Worm (Caenorhabditis elegans): Measurements from ENCODE around the gene C01C10.2.

C01C10.2 gene

DNA sequence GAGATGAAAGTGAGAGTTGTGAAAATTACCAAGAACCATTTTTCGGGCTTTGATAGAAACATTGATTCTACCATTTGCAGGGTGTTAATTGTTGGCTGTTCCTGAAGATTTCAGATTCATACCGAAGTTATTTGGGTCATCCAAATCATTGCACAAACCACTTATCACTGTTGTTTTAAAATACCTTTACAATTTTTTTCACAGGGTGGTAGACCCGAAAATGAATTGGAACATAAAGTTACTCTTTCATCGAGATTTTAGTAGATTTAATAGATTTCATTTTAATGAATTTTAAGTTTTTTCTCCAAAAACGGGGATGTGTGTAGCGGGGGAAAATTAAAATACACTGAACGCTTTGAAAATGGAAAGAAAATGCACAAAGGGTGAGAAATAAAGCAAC is 22.5 kb downstream of the C01C10.2 start, which contains the start of gene C10A4.7:
Gene C10A4.7 (minus strand): TSS at position 101 of the 400 bp plus-strand sequence.
- TF ChIP-seq F13C5.2 (tag; optimal IDR thresholded peaks at IDR 0.05) (no peak), hmbx-1 (tag; optimal IDR thresholded peaks at IDR 0.05) (no peak), flt-1 (GFP tag; IDR thresholded peaks at IDR 0.05) (no peak), ama-1 (optimal IDR thresholded peaks at IDR 0.05) (no peak), ceh-13 (GFP tag; optimal IDR thresholded peaks at IDR 0.05) (no peak), hmg-4 (GFP tag; optimal IDR thresholded peaks at IDR 0.05) (no peak), scrt-1 (GFP tag; IDR thresholded peaks at IDR 0.05) (no peak), tra-4 (tag; optimal IDR thresholded peaks at IDR 0.05) (no peak), ets-7 (tag; optimal IDR thresholded peaks at IDR 0.05) (no peak), sea-1 (GFP tag; conservative IDR thresholded peaks at IDR 0.05) (no peak), hnd-1 (tag; optimal IDR thresholded peaks at IDR 0.05) (no peak), tbx-11 (GFP tag; IDR thresholded peaks at IDR 0.05) (no peak), aly-1 (tag; optimal IDR thresholded peaks at IDR 0.05) (no peak)

DNA sequence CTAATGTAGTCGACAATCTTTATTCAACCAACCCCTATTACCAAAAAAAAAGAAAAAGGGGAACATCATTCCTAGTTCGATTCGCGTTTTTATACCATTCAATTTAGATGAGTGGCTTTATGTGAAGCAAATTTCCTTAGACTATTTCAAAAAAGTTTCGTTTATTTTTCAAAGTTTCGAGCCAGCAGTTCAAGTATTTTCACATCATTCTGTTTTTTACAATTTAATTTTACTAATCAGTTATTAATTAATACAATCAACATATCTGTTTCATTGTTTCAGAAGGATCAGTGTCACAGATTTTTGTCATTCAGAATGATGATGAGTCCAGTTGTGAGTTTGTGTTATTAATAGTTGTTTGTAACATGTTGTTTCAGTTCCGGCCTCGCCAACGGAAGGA is 28.0 kb downstream of the C01C10.2 start, which contains the start of gene C10A4.2:
Gene C10A4.2 (plus strand): TSS at position 301 of the 400 bp plus-strand sequence.
- TF ChIP-seq pes-1 (GFP tag; IDR thresholded peaks at IDR 0.05): no peak

ce11 chrX:7409030-7409429 is 28.9 kb downstream of the C01C10.2 start:
- TF ChIP-seq ets-7 (tag; optimal IDR thresholded peaks at IDR 0.05) (no peak), ama-1 (optimal IDR thresholded peaks at IDR 0.05) (no peak), F13C5.2 (tag; optimal IDR thresholded peaks at IDR 0.05) (no peak), B0310.2 (tag; optimal IDR thresholded peaks at IDR 0.05) (no peak), aly-1 (tag; optimal IDR thresholded peaks at IDR 0.05) (no peak)

- TF ChIP-seq hnd-1 (tag; optimal IDR thresholded peaks at IDR 0.05) (no peak), aly-1 (tag; optimal IDR thresholded peaks at IDR 0.05) (no peak), F13C5.2 (tag; optimal IDR thresholded peaks at IDR 0.05) (no peak), flt-1 (GFP tag; IDR thresholded peaks at IDR 0.05) (no peak), B0310.2 (tag; optimal IDR thresholded peaks at IDR 0.05) (no peak), ets-7 (tag; optimal IDR thresholded peaks at IDR 0.05) (no peak), ceh-13 (GFP tag; optimal IDR thresholded peaks at IDR 0.05) (no peak), hmbx-1 (tag; optimal IDR thresholded peaks at IDR 0.05) (no peak), ceh-36 (tag; optimal IDR thresholded peaks at IDR 0.05) (no peak), pes-1 (GFP tag; IDR thresholded peaks at IDR 0.05) (no peak), tra-4 (tag; optimal IDR thresholded peaks at IDR 0.05) (no peak), sea-1 (GFP tag; conservative IDR thresholded peaks at IDR 0.05) (no peak), tbx-11 (GFP tag; IDR thresholded peaks at IDR 0.05) (no peak), tbx-37 (GFP tag; conservative IDR thresholded peaks at IDR 0.05) (no peak), hmg-4 (GFP tag; optimal IDR thresholded peaks at IDR 0.05) (no peak)
These were observed 30.2 kb downstream of the C01C10.2 start for ce11 chrX:7407749-7408148.

DNA sequence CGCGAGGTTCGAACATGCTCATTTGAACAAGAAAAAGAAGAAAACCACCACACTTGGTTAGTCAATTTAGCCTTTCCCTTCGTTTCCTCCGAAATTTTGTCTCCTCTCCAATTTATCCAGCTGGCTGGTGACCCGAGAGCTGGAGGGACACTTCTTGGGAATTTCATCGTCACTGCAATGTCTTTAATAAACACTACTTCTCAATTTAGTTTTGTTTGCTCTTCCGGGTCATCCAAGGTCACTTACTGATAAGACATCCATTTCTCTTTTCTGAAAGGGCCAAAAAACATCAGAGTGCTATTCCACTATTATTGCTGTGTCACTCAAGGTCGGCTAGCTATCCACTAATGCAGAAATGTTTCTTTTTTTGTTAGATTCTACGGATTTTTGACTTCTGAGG is 32.5 kb downstream of the C01C10.2 start, which contains the start of gene C10A4.3:
Gene C10A4.3 (plus strand): TSS at position 301 of the 400 bp plus-strand sequence.
- no peak for TF ChIP-seq hmg-4 (GFP tag; optimal IDR thresholded peaks at IDR 0.05)
- no peak for TF ChIP-seq ets-7 (tag; optimal IDR thresholded peaks at IDR 0.05)
- TF ChIP-seq scrt-1 (GFP tag; IDR thresholded peaks at IDR 0.05): no peak
- TF ChIP-seq ama-1 (optimal IDR thresholded peaks at IDR 0.05): no peak
- TF ChIP-seq aly-1 (tag; optimal IDR thresholded peaks at IDR 0.05): no peak
- no peak for TF ChIP-seq sea-1 (GFP tag; conservative IDR thresholded peaks at IDR 0.05)
- TF ChIP-seq tbx-37 (GFP tag; conservative IDR thresholded peaks at IDR 0.05): no peak
- TF ChIP-seq ceh-13 (GFP tag; optimal IDR thresholded peaks at IDR 0.05): no peak

DNA sequence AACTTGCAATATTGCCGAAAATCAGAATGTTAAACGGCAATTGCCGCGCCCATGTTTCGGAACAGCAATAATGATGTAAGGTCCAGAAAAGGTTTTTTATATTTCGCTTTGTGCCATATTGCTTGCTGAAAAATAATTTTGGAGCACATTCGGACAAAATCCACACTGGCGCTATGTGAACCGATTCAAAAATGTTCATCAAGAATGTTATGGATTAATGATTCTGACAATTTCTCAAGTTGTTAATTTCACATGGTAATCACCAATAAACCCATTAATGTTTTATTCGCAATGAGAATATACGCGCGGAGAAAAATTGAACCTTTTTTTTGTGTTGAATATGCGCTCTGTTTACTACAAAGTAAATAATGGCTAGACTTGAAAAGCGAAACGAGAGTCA is 33.4 kb downstream of the C01C10.2 start:
- TF ChIP-seq flt-1 (GFP tag; IDR thresholded peaks at IDR 0.05) (no peak), sea-1 (GFP tag; conservative IDR thresholded peaks at IDR 0.05) (no peak), F13C5.2 (tag; optimal IDR thresholded peaks at IDR 0.05) (no peak), tra-4 (tag; optimal IDR thresholded peaks at IDR 0.05) (no peak), pes-1 (GFP tag; IDR thresholded peaks at IDR 0.05) (no peak), scrt-1 (GFP tag; IDR thresholded peaks at IDR 0.05) (no peak), tbx-11 (GFP tag; IDR thresholded peaks at IDR 0.05) (no peak), aly-1 (tag; optimal IDR thresholded peaks at IDR 0.05) (no peak), ceh-36 (tag; optimal IDR thresholded peaks at IDR 0.05) (no peak), ets-7 (tag; optimal IDR thresholded peaks at IDR 0.05) (no peak), ceh-13 (GFP tag; optimal IDR thresholded peaks at IDR 0.05) (no peak), ama-1 (optimal IDR thresholded peaks at IDR 0.05) (no peak), hmg-4 (GFP tag; optimal IDR thresholded peaks at IDR 0.05) (no peak), hmbx-1 (tag; optimal IDR thresholded peaks at IDR 0.05) (no peak), tbx-37 (GFP tag; conservative IDR thresholded peaks at IDR 0.05) (no peak), hnd-1 (tag; optimal IDR thresholded peaks at IDR 0.05) (no peak), B0310.2 (tag; optimal IDR thresholded peaks at IDR 0.05) (no peak)

DNA sequence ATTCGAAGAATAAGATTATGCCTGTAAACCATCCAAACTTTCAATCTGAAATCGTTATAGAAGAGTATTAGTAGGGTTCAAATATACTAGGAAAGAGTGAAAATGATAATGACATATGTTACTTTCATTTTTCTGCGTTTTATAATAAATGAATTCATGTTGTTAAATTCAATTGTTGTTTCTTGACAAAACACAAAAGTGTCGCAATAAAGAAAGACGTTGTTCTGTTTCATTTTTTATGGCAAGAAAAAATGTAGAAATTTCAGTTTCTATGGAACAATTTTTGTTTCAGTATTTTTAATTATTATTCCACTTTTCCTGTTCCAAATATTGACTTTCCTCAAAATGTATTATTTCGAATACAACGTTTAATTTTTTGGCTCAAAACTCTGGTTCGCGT is 37.1 kb downstream of the C01C10.2 start, which contains the start of gene C10A4.4:
Gene C10A4.4 (plus strand): TSS at position 301 of the 400 bp plus-strand sequence.
- no peak for TF ChIP-seq aly-1 (tag; optimal IDR thresholded peaks at IDR 0.05)
- TF ChIP-seq ets-7 (tag; optimal IDR thresholded peaks at IDR 0.05): no peak
- no peak for TF ChIP-seq ceh-36 (tag; optimal IDR thresholded peaks at IDR 0.05)
- TF ChIP-seq tra-4 (tag; optimal IDR thresholded peaks at IDR 0.05): no peak
- no peak for TF ChIP-seq tbx-37 (GFP tag; conservative IDR thresholded peaks at IDR 0.05)
- no peak for TF ChIP-seq pes-1 (GFP tag; IDR thresholded peaks at IDR 0.05)
- TF ChIP-seq ceh-13 (GFP tag; optimal IDR thresholded peaks at IDR 0.05): no peak
- no peak for TF ChIP-seq ama-1 (optimal IDR thresholded peaks at IDR 0.05)
- TF ChIP-seq tbx-11 (GFP tag; IDR thresholded peaks at IDR 0.05): no peak
- TF ChIP-seq hmbx-1 (tag; optimal IDR thresholded peaks at IDR 0.05): no peak
- TF ChIP-seq hnd-1 (tag; optimal IDR thresholded peaks at IDR 0.05): no peak
- no peak for TF ChIP-seq hmg-4 (GFP tag; optimal IDR thresholded peaks at IDR 0.05)
- TF ChIP-seq scrt-1 (GFP tag; IDR thresholded peaks at IDR 0.05): no peak
- TF ChIP-seq F13C5.2 (tag; optimal IDR thresholded peaks at IDR 0.05): no peak
- no peak for TF ChIP-seq sea-1 (GFP tag; conservative IDR thresholded peaks at IDR 0.05)
- no peak for TF ChIP-seq B0310.2 (tag; optimal IDR thresholded peaks at IDR 0.05)

- TF ChIP-seq tbx-11 (GFP tag; IDR thresholded peaks at IDR 0.05): no peak
- no peak for TF ChIP-seq pes-1 (GFP tag; IDR thresholded peaks at IDR 0.05)
- TF ChIP-seq ceh-36 (tag; optimal IDR thresholded peaks at IDR 0.05): no peak
- no peak for TF ChIP-seq scrt-1 (GFP tag; IDR thresholded peaks at IDR 0.05)
- no peak for TF ChIP-seq F13C5.2 (tag; optimal IDR thresholded peaks at IDR 0.05)
- TF ChIP-seq ama-1 (optimal IDR thresholded peaks at IDR 0.05): no peak
- no peak for TF ChIP-seq sea-1 (GFP tag; conservative IDR thresholded peaks at IDR 0.05)
- TF ChIP-seq hmg-4 (GFP tag; optimal IDR thresholded peaks at IDR 0.05): no peak
- no peak for TF ChIP-seq aly-1 (tag; optimal IDR thresholded peaks at IDR 0.05)
- TF ChIP-seq tbx-37 (GFP tag; conservative IDR thresholded peaks at IDR 0.05): no peak
- TF ChIP-seq hnd-1 (tag; optimal IDR thresholded peaks at IDR 0.05): no peak
- no peak for TF ChIP-seq tra-4 (tag; optimal IDR thresholded peaks at IDR 0.05)
- TF ChIP-seq flt-1 (GFP tag; IDR thresholded peaks at IDR 0.05): no peak
- TF ChIP-seq hmbx-1 (tag; optimal IDR thresholded peaks at IDR 0.05): no peak
- TF ChIP-seq ets-7 (tag; optimal IDR thresholded peaks at IDR 0.05): no peak
These were observed 39.3 kb downstream of the C01C10.2 start, which contains the start of gene C10A4.10 for ce11 chrX:7398584-7398983. Gene C10A4.10 (plus strand): TSS chrX:7398884.
